Worm (Caenorhabditis elegans) whole organism, mixed stage, embryonic: ENCODE measurements around the gene hecd-1.

ENCODE experiments used
- M03D4.4 ChIP-seq: sonication (generic microtip); optimal IDR thresholded peaks from 2 replicates; lab custom pipeline; 2017; ENCODE audit warnings: mild to moderate bottlenecking, missing genetic modification characterization, missing compliant biosample characterization
- bed-3 ChIP-seq: fragments of 200-800 bp; sonication (Bioruptor generic); optimal IDR thresholded peaks from 3 replicates; lab custom pipeline; 2018; ENCODE audit warnings: mild to moderate bottlenecking, missing genetic modification characterization, moderate library complexity, missing compliant biosample characterization
- blmp-1 ChIP-seq: fragments of 150-350 bp; optimal IDR thresholded peaks from 2 replicates; lab custom pipeline; 2014; ENCODE audit warnings: missing biosample characterization, missing genetic modification characterization
- ceh-39 ChIP-seq: fragments of 150-350 bp; optimal IDR thresholded peaks from 2 replicates; lab custom pipeline; 2014; ENCODE audit warnings: missing biosample characterization, missing genetic modification characterization
- ceh-43 ChIP-seq: fragments of 200-800 bp; sonication (Bioruptor generic); optimal IDR thresholded peaks from 2 replicates; lab custom pipeline; 2018; ENCODE audit warnings: mild to moderate bottlenecking, missing genetic modification characterization, moderate library complexity, missing compliant biosample characterization
- ceh-83 ChIP-seq: fragments of 200-800 bp; sonication (Bioruptor generic); optimal IDR thresholded peaks from 2 replicates; lab custom pipeline; 2018; ENCODE audit warnings: mild to moderate bottlenecking, missing genetic modification characterization, missing compliant biosample characterization
- ces-1 ChIP-seq: fragments of 150-350 bp; optimal IDR thresholded peaks from 2 replicates; lab custom pipeline; 2014; ENCODE audit warnings: missing biosample characterization, missing genetic modification reagents, missing genetic modification characterization
- cnd-1 ChIP-seq: fragments of 200-800 bp; sonication (Bioruptor generic); optimal IDR thresholded peaks from 2 replicates; lab custom pipeline; 2018; ENCODE audit warnings: mild to moderate bottlenecking, missing genetic modification characterization, missing compliant biosample characterization
- drap-1 ChIP-seq: fragments of 200-800 bp; sonication (Bioruptor generic); optimal IDR thresholded peaks from 3 replicates; lab custom pipeline; 2018; ENCODE audit warnings: mild to moderate bottlenecking, missing genetic modification characterization, missing compliant biosample characterization
- elt-1 ChIP-seq: sonication (generic microtip); optimal IDR thresholded peaks from 2 replicates; lab custom pipeline; 2017; ENCODE audit warnings: missing genetic modification characterization, mild to moderate bottlenecking, missing compliant biosample characterization, antibody characterized with exemption, moderate library complexity, borderline replicate concordance; ENCODE audit not compliant: insufficient read depth
- elt-3 ChIP-seq: fragments of 150-350 bp; optimal IDR thresholded peaks from 2 replicates; lab custom pipeline; 2014; ENCODE audit warnings: missing biosample characterization, missing genetic modification characterization
- flh-1 ChIP-seq: fragments of 200-800 bp; sonication (Bioruptor generic); optimal IDR thresholded peaks from 2 replicates; lab custom pipeline; 2018; ENCODE audit warnings: mild to moderate bottlenecking, missing genetic modification characterization, moderate library complexity, missing compliant biosample characterization
- ham-2 ChIP-seq: fragments of 200-800 bp; sonication (Bioruptor generic); optimal IDR thresholded peaks from 2 replicates; lab custom pipeline; 2018; ENCODE audit warnings: mild to moderate bottlenecking, missing genetic modification characterization, missing compliant biosample characterization
- hlh-1 ChIP-seq: fragments of 150-350 bp; optimal IDR thresholded peaks from 2 replicates; lab custom pipeline; 2014; ENCODE audit warnings: missing biosample characterization, missing genetic modification reagents, missing genetic modification characterization
- lin-13 ChIP-seq: fragments of 150-350 bp; optimal IDR thresholded peaks from 2 replicates; lab custom pipeline; 2014; ENCODE audit warnings: missing biosample characterization, missing genetic modification characterization
- lin-32 ChIP-seq: fragments of 200-800 bp; sonication (Bioruptor generic); optimal IDR thresholded peaks from 2 replicates; lab custom pipeline; 2018; ENCODE audit warnings: mild to moderate bottlenecking, missing genetic modification characterization, missing compliant biosample characterization
- lsy-2 ChIP-seq: fragments of 150-350 bp; optimal IDR thresholded peaks from 2 replicates; lab custom pipeline; 2014; ENCODE audit warnings: missing biosample characterization, missing genetic modification characterization
- mab-5 ChIP-seq: fragments of 150-350 bp; optimal IDR thresholded peaks from 2 replicates; lab custom pipeline; 2014; ENCODE audit warnings: missing biosample characterization, missing genetic modification characterization
- mep-1 ChIP-seq: fragments of 150-350 bp; optimal IDR thresholded peaks from 2 replicates; lab custom pipeline; 2017; ENCODE audit warnings: missing biosample characterization, missing genetic modification reagents, missing genetic modification characterization, inconsistent platforms
- mls-2 ChIP-seq: sonication (generic microtip); optimal IDR thresholded peaks from 2 replicates; lab custom pipeline; 2016; ENCODE audit warnings: mild to moderate bottlenecking, missing genetic modification characterization, moderate library complexity, missing compliant biosample characterization
- nhr-12 ChIP-seq: fragments of 150-350 bp; optimal IDR thresholded peaks from 2 replicates; lab custom pipeline; 2014; ENCODE audit warnings: missing biosample characterization, missing genetic modification characterization
- nhr-2 ChIP-seq: fragments of 150-350 bp; optimal IDR thresholded peaks from 2 replicates; lab custom pipeline; 2014; ENCODE audit warnings: missing biosample characterization, missing genetic modification characterization
- nhr-237 ChIP-seq: fragments of 150-350 bp; optimal IDR thresholded peaks from 2 replicates; lab custom pipeline; 2014; ENCODE audit warnings: missing biosample characterization, missing genetic modification characterization
- nhr-28 ChIP-seq: fragments of 150-350 bp; optimal IDR thresholded peaks from 2 replicates; lab custom pipeline; 2014; ENCODE audit warnings: missing biosample characterization, missing genetic modification characterization
- nhr-76 ChIP-seq: sonication (generic microtip); optimal IDR thresholded peaks from 2 replicates; lab custom pipeline; 2017; ENCODE audit warnings: missing biosample characterization, missing genetic modification characterization
- pha-4 ChIP-seq: fragments of 150-350 bp; optimal IDR thresholded peaks from 2 replicates; lab custom pipeline; 2018; ENCODE audit warnings: missing biosample characterization, missing genetic modification reagents, missing genetic modification characterization
- sem-2 ChIP-seq: fragments of 200-800 bp; sonication (Bioruptor generic); optimal IDR thresholded peaks from 2 replicates; lab custom pipeline; 2018; ENCODE audit warnings: mild to moderate bottlenecking, missing genetic modification characterization, missing compliant biosample characterization
- snpc-4 ChIP-seq: fragments of 150-350 bp; optimal IDR thresholded peaks from 2 replicates; lab custom pipeline; 2014; ENCODE audit warnings: missing biosample characterization, missing genetic modification characterization
- sptf-1 ChIP-seq: sonication (generic microtip); optimal IDR thresholded peaks from 2 replicates; lab custom pipeline; 2017; ENCODE audit warnings: mild to moderate bottlenecking, missing genetic modification characterization, moderate library complexity, missing compliant biosample characterization
- tbx-8 ChIP-seq: fragments of 200-800 bp; sonication (Bioruptor generic); optimal IDR thresholded peaks from 2 replicates; lab custom pipeline; 2018; ENCODE audit warnings: mild to moderate bottlenecking, missing genetic modification characterization, moderate library complexity, missing compliant biosample characterization
- unc-120 ChIP-seq: sonication (generic microtip); optimal IDR thresholded peaks from 2 replicates; lab custom pipeline; 2017; ENCODE audit warnings: missing genetic modification characterization, missing compliant biosample characterization; ENCODE audit not compliant: poor library complexity, severe bottlenecking
- unc-39 ChIP-seq: fragments of 150-350 bp; optimal IDR thresholded peaks from 2 replicates; lab custom pipeline; 2014; ENCODE audit warnings: missing biosample characterization, missing genetic modification characterization
- unc-62 ChIP-seq: fragments of 150-350 bp; optimal IDR thresholded peaks from 2 replicates; lab custom pipeline; 2014; ENCODE audit warnings: missing biosample characterization, missing genetic modification reagents, missing genetic modification characterization
- zip-8 ChIP-seq: fragments of 150-350 bp; optimal IDR thresholded peaks from 2 replicates; lab custom pipeline; 2014; ENCODE audit warnings: missing biosample characterization, missing genetic modification characterization
- ztf-11 ChIP-seq: fragments of 150-350 bp; optimal IDR thresholded peaks from 2 replicates; lab custom pipeline; 2014; ENCODE audit warnings: missing biosample characterization, missing genetic modification characterization

Gene hecd-1

DNA sequence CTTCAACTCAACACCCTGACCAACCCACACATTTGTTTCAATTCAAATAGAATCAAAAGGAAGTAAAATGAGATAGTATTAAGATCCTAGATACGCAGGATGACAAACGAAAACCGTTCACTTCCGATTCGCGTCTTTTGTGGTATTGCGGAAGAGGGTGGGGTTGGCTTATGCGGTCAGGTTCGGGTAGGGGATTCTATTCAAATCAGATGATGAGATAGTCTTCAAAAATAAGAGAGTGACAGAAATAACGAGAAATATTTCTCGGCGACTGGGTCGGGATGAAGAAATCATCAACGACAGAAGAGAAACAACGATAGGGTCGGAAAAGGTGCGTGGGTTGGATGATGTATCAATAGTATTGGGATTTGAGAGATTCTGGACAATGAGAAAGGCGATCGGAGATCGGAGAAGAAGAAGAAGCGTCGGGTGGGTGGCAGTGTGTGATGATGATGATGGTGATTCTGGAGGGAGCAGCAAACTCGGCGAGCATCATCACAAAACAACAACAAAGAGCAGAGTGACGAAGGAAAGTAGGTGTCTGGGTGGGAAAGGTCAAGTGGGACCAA, 49.0 kb downstream of the hecd-1 start:
- no peak for TF ChIP-seq lin-32 (GFP tag; lab: Kevin White, UChicago)
- no peak for TF ChIP-seq nhr-2
- TF ChIP-seq unc-39, result no peak
- no peak for TF ChIP-seq snpc-4 (tag; lab: Kevin White, UChicago)
- no peak for TF ChIP-seq ztf-11 (tag; lab: Kevin White, UChicago)
- TF ChIP-seq ceh-43 (GFP tag; lab: Kevin White, UChicago), result no peak
- TF ChIP-seq drap-1, result no peak
- TF ChIP-seq unc-120 (tag; lab: Kevin White, UChicago), result peak; percentile 85
- no peak for TF ChIP-seq elt-1 (tag; lab: Kevin White, UChicago)
- TF ChIP-seq sptf-1 (tag; lab: Kevin White, UChicago), result no peak
- TF ChIP-seq lin-13 (tag; lab: Kevin White, UChicago), result no peak
- peak; percentile 17 for TF ChIP-seq hlh-1
- no peak for TF ChIP-seq ces-1 (GFP tag; lab: Kevin White, UChicago)
- TF ChIP-seq blmp-1, result peak; percentile 54
- TF ChIP-seq ham-2 (GFP tag; lab: Kevin White, UChicago), result peak; percentile 75
- TF ChIP-seq nhr-76, result no peak
- no peak for TF ChIP-seq bed-3
- no peak for TF ChIP-seq ceh-83 (GFP tag; lab: Kevin White, UChicago)
- no peak for TF ChIP-seq M03D4.4 (tag; lab: Kevin White, UChicago)
- TF ChIP-seq mls-2 (tag; lab: Kevin White, UChicago), result no peak
- TF ChIP-seq cnd-1 (tag; lab: Kevin White, UChicago), result no peak
- no peak for TF ChIP-seq sem-2
- no peak for TF ChIP-seq mab-5 (tag; lab: Kevin White, UChicago)
- TF ChIP-seq tbx-8 (GFP tag; lab: Kevin White, UChicago), result no peak
- no peak for TF ChIP-seq ceh-39 (tag; lab: Kevin White, UChicago)
- no peak for TF ChIP-seq mep-1 (tag; lab: Kevin White, UChicago)
- no peak for TF ChIP-seq elt-3
- TF ChIP-seq nhr-12 (tag; lab: Kevin White, UChicago), result no peak
- no peak for TF ChIP-seq flh-1
- no peak for TF ChIP-seq nhr-28
- peak; percentile 38 for TF ChIP-seq unc-62 (GFP tag; lab: Kevin White, UChicago)

ce11 chrIV:7094216-7094758, 50.2 kb downstream of the hecd-1 start, which contains the start of gene deb-1:
Gene deb-1, minus strand, starts transcription at chrIV:7094266.
- no peak for TF ChIP-seq sem-2

DNA sequence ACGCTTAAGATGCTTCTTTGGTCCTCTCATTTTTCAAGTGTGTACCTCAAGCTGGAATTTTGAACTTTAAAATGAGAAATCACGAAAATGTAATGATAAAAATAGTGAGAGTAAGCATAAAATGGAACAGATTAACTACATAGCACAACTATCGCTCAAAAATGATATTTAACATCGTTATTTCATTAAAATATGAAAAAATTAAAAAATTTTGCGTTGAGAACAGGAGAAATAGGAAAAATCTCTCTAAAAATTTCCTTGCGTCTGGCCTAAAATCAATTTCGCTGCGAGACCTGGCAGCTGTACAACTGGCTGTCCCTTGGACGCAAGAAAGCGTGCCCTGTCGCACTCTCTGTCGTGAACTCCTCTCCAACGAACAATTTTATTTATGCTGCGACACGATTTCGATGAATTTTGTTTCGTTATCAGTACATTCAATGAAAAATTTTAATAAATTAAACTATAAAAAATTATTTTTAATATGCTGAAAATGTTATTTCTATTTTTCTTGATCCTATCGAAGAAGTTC, 59.8 kb downstream of the hecd-1 start, which contains the start of gene rps-4:
Gene rps-4, minus strand, starts transcription at position 51 of the 529 bp plus-strand sequence.
- no peak for TF ChIP-seq ceh-43 (GFP tag; lab: Kevin White, UChicago)
- no peak for TF ChIP-seq mab-5 (tag; lab: Kevin White, UChicago)
- peak; percentile 58 for TF ChIP-seq pha-4 (tag; lab: Kevin White, UChicago)
- TF ChIP-seq unc-39, result no peak
- TF ChIP-seq sptf-1 (tag; lab: Kevin White, UChicago), result peak; percentile 76
- TF ChIP-seq nhr-12 (tag; lab: Kevin White, UChicago), result no peak
- no peak for TF ChIP-seq nhr-76
- TF ChIP-seq cnd-1 (tag; lab: Kevin White, UChicago), result peak; percentile 69
- TF ChIP-seq unc-120 (tag; lab: Kevin White, UChicago), result peak; percentile 27
- no peak for TF ChIP-seq ztf-11 (tag; lab: Kevin White, UChicago)
- TF ChIP-seq ceh-39 (tag; lab: Kevin White, UChicago), result peak; percentile 64
- peak; percentile 8 for TF ChIP-seq M03D4.4 (tag; lab: Kevin White, UChicago)
- TF ChIP-seq elt-1 (tag; lab: Kevin White, UChicago), result no peak
- no peak for TF ChIP-seq snpc-4 (tag; lab: Kevin White, UChicago)
- TF ChIP-seq sem-2, result no peak
- TF ChIP-seq ceh-83 (GFP tag; lab: Kevin White, UChicago), result peak; percentile 36
- no peak for TF ChIP-seq flh-1
- TF ChIP-seq nhr-2, result no peak
- TF ChIP-seq elt-3, result peak; percentile 26
- TF ChIP-seq nhr-28, result no peak
- no peak for TF ChIP-seq lin-32 (GFP tag; lab: Kevin White, UChicago)
- no peak for TF ChIP-seq zip-8
- TF ChIP-seq ham-2 (GFP tag; lab: Kevin White, UChicago), result peak; percentile 39
- no peak for TF ChIP-seq mls-2 (tag; lab: Kevin White, UChicago)
- TF ChIP-seq ces-1 (GFP tag; lab: Kevin White, UChicago), result peak; percentile 59
- TF ChIP-seq drap-1, result peak; percentile 17
- TF ChIP-seq lsy-2 (tag; lab: Kevin White, UChicago), result peak; percentile 86
- no peak for TF ChIP-seq bed-3
- TF ChIP-seq hlh-1, result peak; percentile 82
- TF ChIP-seq nhr-237 (tag; lab: Kevin White, UChicago), result peak; percentile 90
- peak; percentile 94 for TF ChIP-seq mep-1 (tag; lab: Kevin White, UChicago)
- TF ChIP-seq tbx-8 (GFP tag; lab: Kevin White, UChicago), result no peak
- TF ChIP-seq lin-13 (tag; lab: Kevin White, UChicago), result peak; percentile 71
- TF ChIP-seq unc-62 (GFP tag; lab: Kevin White, UChicago), result peak; percentile 57
- TF ChIP-seq blmp-1, result no peak
